Worm (Caenorhabditis elegans) whole organism, L1 larva: ENCODE results near the gene R04B3.3.

Experiments
- ces-1 ChIP-seq: fragments of 150-350 bp; optimal IDR thresholded peaks from 2 replicates; lab custom pipeline; 2014; ENCODE audit warnings: missing biosample characterization, missing genetic modification reagents, missing genetic modification characterization
- dsc-1 ChIP-seq: sonication (generic microtip); optimal IDR thresholded peaks from 2 replicates; lab custom pipeline; 2016; ENCODE audit warnings: mild to moderate bottlenecking, missing genetic modification characterization, missing compliant biosample characterization
- egl-13 ChIP-seq: sonication (generic microtip); optimal IDR thresholded peaks from 2 replicates; lab custom pipeline; 2016; ENCODE audit warnings: missing genotype, missing genetic modification reagents, missing genetic modification characterization, missing compliant biosample characterization
- elt-3 ChIP-seq, 6 experiments: fragments of 150-350 bp in 1 of 6; sonication (generic microtip); optimal IDR thresholded peaks; 2 replicates each; lab custom pipeline; 2017 to 2018; ENCODE audit warnings: missing biosample characterization in 6 of 6, missing genetic modification characterization in 6 of 6, inconsistent platforms in 1 of 6
- fkh-8 ChIP-seq: sonication (generic microtip); optimal IDR thresholded peaks from 2 replicates; lab custom pipeline; 2016; ENCODE audit warnings: mild to moderate bottlenecking, missing genetic modification characterization, missing compliant biosample characterization
- lin-35 ChIP-seq, 2 experiments: fragments of 150-350 bp; optimal IDR thresholded peaks; 2 replicates each; lab custom pipeline; 2014; ENCODE audit warnings: missing biosample characterization in 2 of 2, missing genetic modification characterization in 2 of 2, missing genetic modification reagents in 2 of 2
- lin-39 ChIP-seq: fragments of 150-350 bp; optimal IDR thresholded peaks from 2 replicates; lab custom pipeline; 2014; ENCODE audit warnings: missing biosample characterization, missing genetic modification reagents, missing genetic modification characterization
- nhr-237 ChIP-seq: fragments of 150-350 bp; optimal IDR thresholded peaks from 2 replicates; lab custom pipeline; 2014; ENCODE audit warnings: missing biosample characterization, missing genetic modification characterization
- nhr-90 ChIP-seq: sonication (generic microtip); optimal IDR thresholded peaks from 2 replicates; lab custom pipeline; 2016; ENCODE audit warnings: mild to moderate bottlenecking, missing genetic modification characterization, missing compliant biosample characterization; ENCODE audit not compliant: poor library complexity
- zag-1 ChIP-seq: fragments of 150-350 bp; optimal IDR thresholded peaks from 2 replicates; lab custom pipeline; 2014; ENCODE audit warnings: missing biosample characterization, missing genetic modification characterization
- ztf-4 ChIP-seq: fragments of 150-350 bp; optimal IDR thresholded peaks from 2 replicates; lab custom pipeline; 2014; ENCODE audit warnings: missing biosample characterization, missing genetic modification characterization

DNA sequence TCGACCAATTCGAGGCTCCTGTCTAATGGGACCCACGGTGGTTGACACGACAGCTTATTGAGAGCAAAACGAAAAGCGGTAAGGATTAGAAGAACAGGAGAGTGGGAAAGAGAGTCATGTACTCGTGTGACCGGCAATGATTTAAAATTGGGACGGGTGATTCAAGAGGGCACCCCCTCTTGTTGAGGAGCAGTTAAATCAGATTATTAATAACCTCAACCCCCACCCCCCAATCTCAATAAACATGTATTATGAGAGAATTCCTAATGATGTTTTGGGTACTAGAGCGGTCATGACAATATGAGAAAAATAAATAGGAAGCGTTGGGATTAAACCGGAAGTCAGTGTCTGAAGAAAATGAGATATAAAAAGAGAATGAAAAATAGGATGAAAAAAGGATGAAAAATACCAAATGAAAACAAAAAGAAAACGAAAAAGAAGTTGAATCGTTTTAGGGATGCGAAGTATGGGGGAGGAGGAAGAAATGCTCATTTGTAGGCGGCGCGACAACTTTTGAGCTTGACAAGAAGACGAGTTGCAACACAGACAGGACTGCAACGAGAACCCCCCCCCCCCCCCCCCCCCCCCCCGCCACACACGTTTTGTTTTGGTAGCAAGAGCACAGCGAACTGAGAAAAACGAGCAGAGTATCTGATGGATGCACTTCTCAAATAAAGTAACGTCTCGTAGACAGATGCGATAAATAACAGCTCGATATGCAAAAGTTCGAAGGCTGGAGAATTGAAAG lies 41.4 kb upstream of the R04B3.3 start:
- no peak for TF ChIP-seq lin-35 (GFP tag; optimal IDR thresholded peaks at IDR 0.05; lab: Kevin White, UChicago)
- TF ChIP-seq ces-1: no peak
- TF ChIP-seq nhr-90 (tag; lab: Kevin White, UChicago): no peak
- no peak for TF ChIP-seq elt-3 (tag; optimal IDR thresholded peaks at IDR 0.05; lab: Kevin White, UChicago)
- TF ChIP-seq zag-1 (tag; lab: Kevin White, UChicago): no peak
- TF ChIP-seq fkh-8: no peak
- no peak for TF ChIP-seq dsc-1
- TF ChIP-seq lin-39 (tag; lab: Kevin White, UChicago): no peak
- TF ChIP-seq nhr-237 (tag; lab: Kevin White, UChicago): no peak
- no peak for TF ChIP-seq egl-13 (tag; lab: Kevin White, UChicago)
- no peak for TF ChIP-seq ztf-4 (tag; lab: Kevin White, UChicago)
